Fruit fly (Drosophila melanogaster) Kc167 (cell line): Measurements from ENCODE around the gene CG9500.

Source experiments
- Myc ChIP-seq: fragments of >200 bp; optimal IDR thresholded peaks from 2 replicates; lab custom pipeline; 2017; ENCODE audit warnings: missing external identifiers
- Sin3A ChIP-seq: fragments of >200 bp; optimal IDR thresholded peaks from 2 replicates; lab custom pipeline; 2018; ENCODE audit warnings: missing external identifiers
- h ChIP-seq: fragments of >200 bp; optimal IDR thresholded peaks from 3 replicates; lab custom pipeline; 2018; ENCODE audit warnings: missing external identifiers
- insv ChIP-seq: fragments of >200 bp; optimal IDR thresholded peaks from 3 replicates; lab custom pipeline; 2018; ENCODE audit warnings: missing external identifiers
- psq ChIP-seq: fragments of >200 bp; optimal IDR thresholded peaks from 2 replicates; lab custom pipeline; 2017; ENCODE audit warnings: missing external identifiers
- ttk ChIP-seq: sonication (Bioruptor generic); optimal IDR thresholded peaks from 2 replicates; lab custom pipeline; 2017; ENCODE audit warnings: missing external identifiers

Gene CG9500

DNA sequence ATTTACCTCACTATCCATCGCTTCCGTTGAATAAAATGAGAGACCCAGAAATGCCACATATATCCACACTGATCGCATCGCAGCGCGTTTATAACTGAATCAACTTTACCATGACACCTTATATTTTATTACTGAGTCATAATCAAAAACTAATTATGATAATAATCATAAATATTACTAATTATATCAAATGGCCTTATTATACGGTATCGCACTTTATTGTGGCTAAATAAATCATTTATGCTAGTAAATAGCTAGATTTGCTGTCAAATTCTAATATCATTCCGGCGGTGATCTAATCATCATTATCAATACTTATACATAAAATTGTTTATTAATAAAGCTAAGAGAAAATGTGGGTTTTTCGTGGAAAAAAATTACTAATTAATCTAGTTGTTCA, at the start of gene CG9500:
Gene CG9500 (minus strand): TSS at position 101 of the 400 bp plus-strand sequence.
- TF ChIP-seq h (lab: Kevin White, UChicago) (no peak), insv (lab: Kevin White, UChicago) (no peak), Sin3A (lab: Kevin White, UChicago) (no peak), Myc (no peak), psq (lab: Kevin White, UChicago) (no peak), ttk (lab: Kevin White, UChicago) (no peak)

DNA sequence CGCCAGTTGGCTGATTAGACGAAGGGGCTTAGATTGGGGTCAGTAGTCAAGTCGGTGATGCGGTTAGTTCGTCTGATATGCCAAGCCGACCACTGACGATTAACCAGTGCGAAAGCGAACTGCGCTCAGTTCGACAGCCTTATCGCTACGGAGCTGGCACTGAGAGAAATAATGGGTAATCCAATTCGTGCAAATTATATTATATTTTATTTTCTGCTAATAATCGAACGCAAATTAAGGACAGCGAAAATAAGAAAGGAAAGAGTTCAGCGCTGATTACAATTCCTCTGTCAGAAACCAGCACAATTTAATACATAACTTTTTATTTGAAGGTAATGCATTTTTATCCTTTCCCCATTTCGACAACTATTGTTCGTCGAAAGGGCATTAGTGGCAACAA, 39.0 kb upstream of the CG9500 start, which contains the start of gene CG42369:
Gene CG42369 (minus strand): TSS at position 101 of the 400 bp plus-strand sequence.
- TF ChIP-seq insv (lab: Kevin White, UChicago): no peak

DNA sequence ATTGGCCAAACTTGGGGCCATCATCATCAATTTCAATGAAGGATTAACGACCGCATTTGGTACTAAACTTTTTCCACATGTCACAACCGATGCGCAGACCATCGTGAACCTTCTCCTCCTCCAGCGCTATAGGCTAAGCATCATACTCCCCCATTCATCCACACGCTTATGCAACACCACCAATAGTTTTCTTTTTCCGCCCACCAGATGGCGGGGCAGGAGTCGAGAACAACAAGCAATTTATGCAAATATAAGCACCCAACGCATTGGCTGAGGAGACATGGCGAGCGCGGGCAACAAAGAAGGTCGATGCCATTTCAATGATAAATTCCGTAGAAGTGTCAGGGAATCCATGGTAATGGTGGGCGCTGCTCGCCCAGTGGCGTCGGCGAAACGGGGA, 33.4 kb upstream of the CG9500 start:
- TF ChIP-seq psq (lab: Kevin White, UChicago): no peak

DNA sequence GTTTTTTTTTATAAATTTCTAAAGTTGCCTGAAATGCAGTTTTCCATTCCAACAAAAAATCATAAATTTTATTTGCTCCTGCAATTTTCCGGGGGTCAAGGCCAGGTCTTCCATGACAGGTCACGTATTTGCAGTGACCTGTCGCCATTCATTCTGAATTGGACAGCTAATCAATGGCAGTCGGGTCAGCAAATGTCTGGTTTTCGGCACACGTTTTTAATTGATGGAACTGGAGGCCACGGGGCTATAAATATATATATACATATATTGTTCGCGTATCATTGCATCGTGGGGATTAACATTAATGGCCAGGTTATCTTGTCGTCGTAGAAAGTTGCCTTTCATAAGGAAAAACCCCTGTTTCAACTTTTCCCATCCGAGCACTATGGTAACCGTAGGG, 28.9 kb upstream of the CG9500 start:
- TF ChIP-seq Myc (no peak), ttk (lab: Kevin White, UChicago) (no peak), insv (lab: Kevin White, UChicago) (no peak), Sin3A (lab: Kevin White, UChicago) (no peak), h (lab: Kevin White, UChicago) (no peak), psq (lab: Kevin White, UChicago) (no peak)

DNA sequence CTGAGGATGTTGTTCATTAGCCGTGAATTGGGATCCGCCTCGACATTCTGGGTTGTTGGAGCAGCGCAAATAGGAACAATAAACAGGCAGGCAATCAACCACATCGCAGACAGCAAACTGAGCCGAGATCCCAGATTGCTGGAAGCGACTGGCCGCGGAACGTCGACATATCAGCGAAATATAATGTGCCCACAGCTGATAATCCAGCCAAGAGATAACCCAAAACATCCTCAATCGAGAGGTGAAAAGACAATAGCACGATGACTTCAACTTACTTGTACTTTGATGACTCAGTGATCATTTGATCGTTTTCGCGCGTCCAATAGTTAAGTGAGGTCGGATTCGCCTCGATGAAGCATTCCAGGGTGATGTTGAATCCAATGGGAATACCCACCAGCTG, 27.3 kb upstream of the CG9500 start, which contains the start of gene Nepl6:
Gene Nepl6 (minus strand): TSS at position 104 of the 400 bp plus-strand sequence.
- TF ChIP-seq Sin3A (lab: Kevin White, UChicago): no peak
- no peak for TF ChIP-seq Myc
- TF ChIP-seq insv (lab: Kevin White, UChicago): no peak
- no peak for TF ChIP-seq psq (lab: Kevin White, UChicago)
- TF ChIP-seq h (lab: Kevin White, UChicago): no peak
- no peak for TF ChIP-seq ttk (lab: Kevin White, UChicago)

DNA sequence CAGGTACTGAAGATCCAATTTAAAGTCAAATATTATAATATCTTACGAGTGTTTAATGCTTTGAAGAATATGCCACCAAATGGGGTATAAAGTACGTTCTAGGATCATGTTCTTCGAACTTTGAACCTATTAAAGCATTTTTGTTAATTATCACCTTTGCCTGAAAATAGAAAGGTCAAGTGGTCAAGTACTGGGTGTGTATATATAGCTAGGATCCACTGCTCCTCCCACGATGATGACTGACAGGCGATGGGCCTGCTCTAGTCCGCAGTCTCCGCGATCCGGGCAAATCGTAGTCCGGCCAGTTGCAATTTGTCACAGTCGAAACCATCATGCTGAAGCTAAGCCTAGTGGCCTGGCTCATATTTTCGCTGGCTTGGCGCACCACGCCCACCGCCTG, 22.8 kb upstream of the CG9500 start, which contains the start of gene Nepl5:
Gene Nepl5 (plus strand): TSS at position 301 of the 400 bp plus-strand sequence.
- TF ChIP-seq Myc (no peak), Sin3A (lab: Kevin White, UChicago) (no peak), h (lab: Kevin White, UChicago) (no peak), psq (lab: Kevin White, UChicago) (no peak), insv (lab: Kevin White, UChicago) (no peak), ttk (lab: Kevin White, UChicago) (no peak)

DNA sequence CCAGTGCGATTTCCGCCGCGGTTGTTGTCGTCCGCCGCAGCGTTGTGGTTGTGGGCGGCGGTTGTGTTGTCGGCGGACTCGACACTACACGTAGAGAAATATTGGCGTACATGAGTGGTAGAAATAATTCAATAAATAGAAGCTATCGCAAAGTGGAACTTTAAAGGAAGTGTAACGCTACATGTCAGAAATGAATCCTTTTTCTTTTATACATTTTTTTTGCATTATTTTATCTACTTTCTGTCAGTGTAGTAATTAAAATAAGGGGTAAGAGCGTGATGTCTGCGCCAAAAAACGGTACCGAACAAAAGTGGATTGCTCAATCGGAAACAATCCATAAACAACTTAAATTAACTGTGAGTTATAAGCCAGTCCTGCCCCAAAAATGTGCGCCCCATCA, 21.1 kb upstream of the CG9500 start:
- TF ChIP-seq Myc (no peak), psq (lab: Kevin White, UChicago) (no peak), insv (lab: Kevin White, UChicago) (no peak), Sin3A (lab: Kevin White, UChicago) (no peak), ttk (lab: Kevin White, UChicago) (no peak), h (lab: Kevin White, UChicago) (no peak)

DNA sequence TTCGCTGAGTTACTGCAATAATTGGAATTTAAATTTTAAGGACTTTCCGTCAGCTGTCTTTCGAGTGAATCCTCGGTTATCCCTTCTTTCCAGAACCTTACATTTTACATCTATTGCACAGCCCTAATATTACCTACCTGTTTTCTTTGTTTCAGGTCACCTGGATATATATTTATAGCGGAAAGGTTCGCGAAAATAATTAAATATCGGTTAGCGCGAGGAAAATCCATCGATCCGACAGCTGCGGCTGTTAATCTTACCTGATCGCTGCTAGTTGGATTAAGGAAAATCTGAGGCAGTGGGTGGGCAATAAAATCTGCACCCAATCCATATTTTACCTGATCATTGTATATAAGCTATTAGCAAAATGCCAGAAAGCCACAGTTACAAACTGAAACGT, 15.0 kb upstream of the CG9500 start:
- no peak for TF ChIP-seq h (lab: Kevin White, UChicago)
- no peak for TF ChIP-seq insv (lab: Kevin White, UChicago)
- TF ChIP-seq Sin3A (lab: Kevin White, UChicago): no peak
- no peak for TF ChIP-seq Myc
- TF ChIP-seq ttk (lab: Kevin White, UChicago): no peak
- TF ChIP-seq psq (lab: Kevin White, UChicago): no peak

DNA sequence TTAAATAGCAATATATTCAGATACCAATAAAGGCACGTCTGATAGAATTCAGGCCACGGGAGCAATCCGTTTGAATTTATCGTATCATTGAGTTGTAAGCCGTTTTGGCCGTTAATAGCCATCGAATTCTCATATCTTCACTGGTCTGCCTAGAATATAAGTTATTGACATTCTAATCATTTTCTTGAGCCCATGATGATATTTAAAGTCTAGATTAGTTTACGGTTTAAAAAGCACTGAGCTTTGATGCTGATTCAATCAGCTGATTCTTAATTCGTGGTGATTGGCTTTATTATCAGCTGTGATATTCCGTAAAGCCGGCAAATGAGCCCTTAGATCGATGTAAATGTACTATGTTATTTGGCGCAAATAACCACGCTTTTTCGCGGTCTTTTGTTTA, 14.0 kb upstream of the CG9500 start, which contains the start of gene slam:
Gene slam (plus strand): TSS at position 301 of the 400 bp plus-strand sequence.
- TF ChIP-seq insv (lab: Kevin White, UChicago): no peak
- TF ChIP-seq psq (lab: Kevin White, UChicago): no peak
- no peak for TF ChIP-seq Myc
- no peak for TF ChIP-seq ttk (lab: Kevin White, UChicago)
- TF ChIP-seq Sin3A (lab: Kevin White, UChicago): no peak
- TF ChIP-seq h (lab: Kevin White, UChicago): no peak

DNA sequence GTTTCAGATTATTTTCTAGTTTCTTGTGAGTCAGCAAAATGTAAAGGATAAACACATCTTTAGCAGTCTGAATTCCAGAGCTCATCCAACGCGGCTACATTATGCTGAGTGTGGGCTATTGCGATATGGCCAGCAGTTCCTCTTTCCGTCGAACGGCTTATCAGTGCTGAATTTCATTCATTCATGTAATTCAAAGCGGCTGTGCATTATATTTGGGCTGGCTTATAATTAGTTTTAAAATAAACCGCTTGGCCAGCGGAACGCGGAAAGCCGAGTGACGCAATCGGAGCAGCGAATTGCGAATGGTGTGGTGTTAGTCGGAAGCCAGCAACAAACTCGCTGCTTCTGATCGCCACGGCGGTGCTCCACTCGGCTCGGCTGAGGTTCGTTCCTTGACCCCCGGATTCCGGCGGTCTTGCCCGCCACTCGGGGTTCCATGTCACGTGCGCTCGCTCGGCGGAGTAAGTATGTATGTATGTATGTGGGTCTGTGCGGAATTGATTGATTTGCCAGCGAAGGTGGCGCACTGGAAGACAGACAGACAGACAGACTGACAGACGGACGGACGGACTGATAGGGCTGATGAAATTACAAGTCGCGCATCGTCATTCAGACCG, 13.0 kb upstream of the CG9500 start:
- TF ChIP-seq Sin3A (lab: Kevin White, UChicago): no peak
- TF ChIP-seq ttk (lab: Kevin White, UChicago): no peak
- TF ChIP-seq psq (lab: Kevin White, UChicago): no peak
- TF ChIP-seq h (lab: Kevin White, UChicago): no peak
- no peak for TF ChIP-seq insv (lab: Kevin White, UChicago)
- TF ChIP-seq Myc: no peak

DNA sequence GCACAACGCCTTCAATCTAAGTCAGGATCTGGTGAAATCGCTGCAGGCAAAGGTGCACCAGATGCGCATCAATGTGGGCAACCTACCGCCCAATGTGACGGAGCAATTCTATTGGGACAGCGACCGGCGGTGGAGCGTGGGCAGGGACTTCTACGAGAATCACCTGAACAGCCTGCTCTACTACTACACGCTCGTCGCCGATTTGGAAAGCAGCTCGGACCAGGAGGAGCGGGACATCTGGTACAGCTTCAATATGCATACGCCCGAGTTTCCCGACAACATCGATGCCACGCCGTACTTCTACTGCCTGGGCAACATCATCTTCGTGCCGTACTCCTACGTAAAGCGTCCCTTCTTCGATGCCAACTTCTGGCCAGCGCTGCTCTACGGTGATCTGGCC, 11.2 kb upstream of the CG9500 start:
- TF ChIP-seq ttk (lab: Kevin White, UChicago): peak; percentile 96
- TF ChIP-seq h (lab: Kevin White, UChicago): no peak

DNA sequence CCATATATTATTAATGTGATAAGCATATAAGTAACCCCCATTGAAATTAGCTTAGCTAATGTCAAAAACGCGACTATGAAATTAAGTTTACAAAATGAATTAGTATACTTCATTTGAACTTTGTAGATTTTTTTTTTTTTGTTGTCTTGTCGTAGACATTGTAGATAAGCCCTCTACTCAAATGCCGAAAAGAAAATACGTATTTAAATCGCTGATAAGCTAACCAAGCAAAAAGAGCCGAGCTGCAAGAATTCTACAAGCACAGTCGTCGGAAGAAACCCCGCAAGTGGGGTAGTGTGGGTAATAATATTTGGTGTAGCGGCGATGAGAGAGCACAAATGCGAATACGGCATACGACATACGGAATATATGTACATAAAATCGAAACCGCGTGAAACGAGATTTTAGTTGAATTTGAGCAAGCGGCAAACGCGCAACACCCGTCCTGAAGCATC, 9.4 kb upstream of the CG9500 start, which contains the start of gene Nepl4:
Gene Nepl4 (plus strand): TSS at position 405 of the 455 bp plus-strand sequence.
- TF ChIP-seq Sin3A (lab: Kevin White, UChicago) (no peak), h (lab: Kevin White, UChicago) (no peak), Myc (no peak), psq (lab: Kevin White, UChicago) (no peak), ttk (lab: Kevin White, UChicago) (no peak), insv (lab: Kevin White, UChicago) (no peak)
